Worm (Caenorhabditis elegans) whole organism, late embryonic: ENCODE data around the gene msp-55.
"Not testable (repeated sequence)": the region's sequence is repeated elsewhere in the genome, so short reads cannot be mapped to it uniquely, and the experiment has no call there.

Source experiments
- C08G9.2 ChIP-seq: sonication (generic microtip); optimal IDR thresholded peaks from 2 replicates; lab custom pipeline; 2016; ENCODE audit warnings: mild to moderate bottlenecking, missing genetic modification characterization, moderate library complexity, missing compliant biosample characterization
- K09A11.1 ChIP-seq: sonication (generic microtip); optimal IDR thresholded peaks from 2 replicates; lab custom pipeline; 2017; ENCODE audit warnings: antibody characterized with exemption, mild to moderate bottlenecking, missing genetic modification characterization, missing compliant biosample characterization; ENCODE audit not compliant: insufficient read depth
- ceh-34 ChIP-seq: sonication (generic microtip); optimal IDR thresholded peaks from 2 replicates; lab custom pipeline; 2016; ENCODE audit warnings: mild to moderate bottlenecking, missing genetic modification characterization, missing compliant biosample characterization
- ceh-9 ChIP-seq: sonication (generic microtip); optimal IDR thresholded peaks from 2 replicates; lab custom pipeline; 2016; ENCODE audit warnings: mild to moderate bottlenecking, missing genetic modification characterization, inconsistent platforms, missing compliant biosample characterization
- che-1 ChIP-seq: sonication (generic microtip); optimal IDR thresholded peaks from 2 replicates; lab custom pipeline; 2016; ENCODE audit warnings: mild to moderate bottlenecking, missing genetic modification characterization, missing compliant biosample characterization
- dve-1 ChIP-seq: sonication (generic microtip); optimal IDR thresholded peaks from 2 replicates; lab custom pipeline; 2017; ENCODE audit warnings: antibody characterized with exemption, mild to moderate bottlenecking, missing genetic modification characterization, missing compliant biosample characterization
- ets-4 ChIP-seq: sonication (generic microtip); optimal IDR thresholded peaks from 2 replicates; lab custom pipeline; 2016; ENCODE audit warnings: missing genetic modification characterization, missing compliant biosample characterization
- fkh-10 ChIP-seq: fragments of 150-350 bp; optimal IDR thresholded peaks from 2 replicates; lab custom pipeline; 2014; ENCODE audit warnings: missing biosample characterization, missing genetic modification reagents, missing genetic modification characterization
- nhr-11 ChIP-seq: fragments of 150-350 bp; optimal IDR thresholded peaks from 2 replicates; lab custom pipeline; 2014; ENCODE audit warnings: missing biosample characterization, missing genetic modification characterization
- pha-2 ChIP-seq: sonication (generic microtip); optimal IDR thresholded peaks from 2 replicates; lab custom pipeline; 2017; ENCODE audit warnings: mild to moderate bottlenecking, missing genetic modification characterization, missing compliant biosample characterization
- pha-4 ChIP-seq: fragments of 150-350 bp; optimal IDR thresholded peaks from 2 replicates; lab custom pipeline; 2018; ENCODE audit warnings: missing biosample characterization, missing genetic modification reagents, missing genetic modification characterization

ce11 chrIV:5016461-5016860, 39.4 kb downstream of the msp-55 start, which contains the start of gene ssq-4:
- not testable (repeated sequence) for TF ChIP-seq K09A11.1; pha-2 (tag; lab: Kevin White, UChicago); nhr-11; ceh-34 (tag; lab: Kevin White, UChicago); ets-4; ceh-9 (tag; lab: Kevin White, UChicago); fkh-10 (GFP tag; lab: Kevin White, UChicago); dve-1 (tag; lab: Kevin White, UChicago); C08G9.2; pha-4 (tag; lab: Kevin White, UChicago); che-1 (tag; lab: Kevin White, UChicago)
